Worm (Caenorhabditis elegans) whole organism, L4 larva: ENCODE data around the gene pkc-3.

Experiments
- F10B5.3 ChIP-seq: sonication (generic microtip); optimal IDR thresholded peaks from 2 replicates; lab custom pipeline; 2016; ENCODE audit warnings: mild to moderate bottlenecking, missing genetic modification characterization, missing compliant biosample characterization
- R02D3.7 ChIP-seq: fragments of 150-350 bp; sonication (generic microtip); optimal IDR thresholded peaks from 3 replicates; lab custom pipeline; 2014; ENCODE audit warnings: missing biosample characterization, missing genetic modification characterization
- Y75B8A.6 ChIP-seq: fragments of 200-800 bp; sonication (Bioruptor generic); IDR thresholded peaks from 2 replicates; pipeline ENCODE4 v1.3.6; 2022; ENCODE audit warnings: missing genetic modification reagents, missing genetic modification characterization, missing compliant biosample characterization
- ceh-28 ChIP-seq: fragments of 150-350 bp; optimal IDR thresholded peaks from 2 replicates; lab custom pipeline; 2014; ENCODE audit warnings: missing biosample characterization, missing genetic modification reagents, missing genetic modification characterization
- ceh-32 ChIP-seq: sonication (generic microtip); optimal IDR thresholded peaks from 2 replicates; lab custom pipeline; 2016; ENCODE audit warnings: mild to moderate bottlenecking, missing genetic modification characterization, missing compliant biosample characterization; ENCODE audit not compliant: poor library complexity
- ceh-44 ChIP-seq: fragments of 200-800 bp; sonication (Bioruptor generic); IDR thresholded peaks from 2 replicates; pipeline ENCODE4 v1.3.6; 2022; ENCODE audit warnings: missing genetic modification reagents, missing genetic modification characterization, missing compliant biosample characterization
- ctbp-1 ChIP-seq: fragments of 200-800 bp; sonication (Bioruptor generic); IDR thresholded peaks from 2 replicates; pipeline ENCODE4 v1.3.6; 2022; ENCODE audit warnings: missing genetic modification reagents, missing genetic modification characterization, missing compliant biosample characterization
- daf-16 ChIP-seq, 3 experiments: sonication (generic microtip); optimal IDR thresholded peaks; 2 replicates each; lab custom pipeline; 2016 to 2017; ENCODE audit warnings: missing genetic modification characterization in 3 of 3, missing genetic modification reagents in 3 of 3, mild to moderate bottlenecking in 2 of 3, missing compliant biosample characterization in 2 of 3, missing biosample characterization in 1 of 3, moderate library complexity in 1 of 3
- daf-19 ChIP-seq: fragments of 200-800 bp; sonication (Bioruptor generic); conservative IDR thresholded peaks from 2 replicates; pipeline ENCODE4 v1.3.6; 2022; ENCODE audit warnings: missing genetic modification characterization, missing compliant biosample characterization
- duxl-1 ChIP-seq: sonication (generic microtip); optimal IDR thresholded peaks from 2 replicates; lab custom pipeline; 2016; ENCODE audit warnings: mild to moderate bottlenecking, missing genetic modification characterization, moderate library complexity, missing compliant biosample characterization; ENCODE audit not compliant: poor library complexity
- dve-1 ChIP-seq: sonication (generic microtip); optimal IDR thresholded peaks from 2 replicates; lab custom pipeline; 2017; ENCODE audit warnings: antibody characterized with exemption, mild to moderate bottlenecking, missing genetic modification characterization, missing compliant biosample characterization; ENCODE audit not compliant: insufficient read depth
- egl-27 ChIP-seq: sonication (generic microtip); optimal IDR thresholded peaks from 3 replicates; lab custom pipeline; 2017; ENCODE audit warnings: missing biosample characterization, missing genetic modification reagents, missing genetic modification characterization
- egl-43 ChIP-seq: fragments of 200-800 bp; sonication (Bioruptor generic); IDR thresholded peaks from 2 replicates; pipeline ENCODE4 v1.3.6; 2022; ENCODE audit warnings: missing genetic modification reagents, missing genetic modification characterization, missing compliant biosample characterization
- gei-8 ChIP-seq: fragments of 200-800 bp; sonication (Bioruptor generic); optimal IDR thresholded peaks from 2 replicates; lab custom pipeline; 2018; ENCODE audit warnings: mild to moderate bottlenecking, missing genetic modification characterization, missing compliant biosample characterization
- hlh-11 ChIP-seq: fragments of 200-800 bp; sonication (Bioruptor generic); optimal IDR thresholded peaks from 2 replicates; lab custom pipeline; 2018; ENCODE audit warnings: mild to moderate bottlenecking, missing genetic modification characterization, missing compliant biosample characterization
- lim-7 ChIP-seq: fragments of 200-800 bp; sonication (Bioruptor generic); IDR thresholded peaks from 2 replicates; pipeline ENCODE4 v1.3.6; 2022; ENCODE audit warnings: missing genetic modification characterization, missing compliant biosample characterization
- lin-15B ChIP-seq: fragments of 150-350 bp; sonication (generic microtip); optimal IDR thresholded peaks from 3 replicates; lab custom pipeline; 2014; ENCODE audit warnings: missing biosample characterization, missing genetic modification characterization
- nhr-102 ChIP-seq: sonication (generic microtip); optimal IDR thresholded peaks from 2 replicates; lab custom pipeline; 2016; ENCODE audit warnings: mild to moderate bottlenecking, missing genetic modification characterization, moderate library complexity, missing compliant biosample characterization
- nhr-25 ChIP-seq: sonication (generic microtip); optimal IDR thresholded peaks from 2 replicates; lab custom pipeline; 2017; ENCODE audit warnings: missing genetic modification characterization, mild to moderate bottlenecking, missing compliant biosample characterization, antibody characterized with exemption, moderate library complexity, borderline replicate concordance; ENCODE audit not compliant: insufficient read depth
- nhr-76 ChIP-seq: fragments of 150-350 bp; optimal IDR thresholded peaks from 2 replicates; lab custom pipeline; 2014; ENCODE audit warnings: missing biosample characterization, missing genetic modification characterization
- php-3 ChIP-seq: fragments of 200-800 bp; sonication (Bioruptor generic); IDR thresholded peaks from 2 replicates; pipeline ENCODE4 v1.3.6; 2022; ENCODE audit warnings: missing genetic modification reagents, missing genetic modification characterization, missing compliant biosample characterization
- pqm-1 ChIP-seq: sonication (generic microtip); optimal IDR thresholded peaks from 2 replicates; lab custom pipeline; 2017; ENCODE audit warnings: missing biosample characterization, missing genetic modification characterization
- rbr-2 ChIP-seq: sonication (generic microtip); optimal IDR thresholded peaks from 2 replicates; lab custom pipeline; 2016; ENCODE audit warnings: missing genotype, missing genetic modification characterization, missing compliant biosample characterization
- snpc-4 ChIP-seq: fragments of 150-350 bp; optimal IDR thresholded peaks from 2 replicates; lab custom pipeline; 2014; ENCODE audit warnings: missing biosample characterization, missing genetic modification characterization
- unc-62 ChIP-seq, 3 experiments: fragments of 150-350 bp in 1 of 3; sonication (generic microtip); optimal IDR thresholded peaks in 2 of 3; peaks in 1 of 3; 1 replicate in 1 of 3; 2 replicates in 2 of 3; lab custom pipeline; 2014 to 2017; ENCODE audit warnings: missing biosample characterization in 3 of 3, missing genetic modification characterization in 3 of 3, missing genetic modification reagents in 3 of 3, missing genotype in 1 of 3
- vab-7 ChIP-seq: fragments of 200-800 bp; sonication (Bioruptor generic); IDR thresholded peaks from 2 replicates; pipeline ENCODE4 v1.3.6; 2022; ENCODE audit warnings: missing genetic modification reagents, missing genetic modification characterization, missing compliant biosample characterization
- zip-11 ChIP-seq: fragments of 200-800 bp; sonication (Bioruptor generic); IDR thresholded peaks from 2 replicates; pipeline ENCODE4 v1.3.6; 2022; ENCODE audit warnings: missing genetic modification characterization, missing compliant biosample characterization

pkc-3 gene

DNA sequence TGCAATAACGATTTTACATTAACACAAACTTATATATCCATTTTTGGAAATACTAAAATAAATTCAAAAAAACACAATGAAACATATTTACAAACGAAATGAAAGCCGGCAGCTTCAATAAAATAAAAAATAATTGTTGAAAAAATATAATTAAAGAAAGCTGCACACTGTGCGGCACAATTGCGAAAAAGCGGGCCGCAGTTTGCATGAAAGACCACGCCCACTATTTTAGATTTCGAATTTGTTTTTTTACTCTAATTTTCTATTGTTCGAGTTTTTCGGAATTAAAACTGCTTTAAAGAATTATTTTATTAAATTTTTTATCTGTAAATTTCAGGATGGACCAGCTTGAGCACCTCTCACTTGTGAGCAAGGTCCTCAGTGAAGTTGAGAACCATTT is 19.4 kb downstream of the pkc-3 start, which contains the start of gene mog-5 (continued):
- TF ChIP-seq R02D3.7 (tag; lab: Kevin White, UChicago) = no peak
- TF ChIP-seq php-3 (GFP tag; lab: Robert Waterston, UW) = no peak
- TF ChIP-seq, all 104 proteins: peak for 5

DNA sequence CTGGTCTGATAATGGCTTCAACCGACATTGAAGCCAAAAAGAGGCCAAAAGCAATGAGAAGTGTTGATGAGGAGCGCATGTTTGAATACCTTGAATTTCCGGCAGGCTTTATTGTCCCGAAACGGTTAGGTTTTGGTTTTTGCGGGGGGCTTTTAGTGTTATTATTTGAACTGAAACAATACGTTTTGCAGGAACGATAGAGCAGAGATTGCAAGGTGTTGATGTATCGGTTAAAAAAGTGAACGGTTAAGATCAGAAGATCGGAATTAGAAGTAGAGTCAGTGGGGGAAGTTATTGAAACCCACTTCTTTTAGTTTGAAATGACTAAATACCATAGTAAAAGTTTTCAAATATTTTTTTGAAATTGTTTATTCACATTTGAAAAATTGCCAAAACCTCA is 27.7 kb downstream of the pkc-3 start, which contains the start of gene clec-141:
clec-141 (minus strand) TSS at position 101 of the 400 bp plus-strand sequence.
- TF ChIP-seq F10B5.3 (tag; lab: Kevin White, UChicago) (no peak), egl-27 (tag; lab: Kevin White, UChicago) (no peak), egl-43 (GFP tag; lab: Robert Waterston, UW) (no peak), ceh-44 (no peak), snpc-4 (tag; lab: Kevin White, UChicago) (no peak), gei-8 (GFP tag; lab: Kevin White, UChicago) (no peak), nhr-76 (tag; lab: Kevin White, UChicago) (no peak), nhr-102 (no peak), duxl-1 (no peak)

DNA sequence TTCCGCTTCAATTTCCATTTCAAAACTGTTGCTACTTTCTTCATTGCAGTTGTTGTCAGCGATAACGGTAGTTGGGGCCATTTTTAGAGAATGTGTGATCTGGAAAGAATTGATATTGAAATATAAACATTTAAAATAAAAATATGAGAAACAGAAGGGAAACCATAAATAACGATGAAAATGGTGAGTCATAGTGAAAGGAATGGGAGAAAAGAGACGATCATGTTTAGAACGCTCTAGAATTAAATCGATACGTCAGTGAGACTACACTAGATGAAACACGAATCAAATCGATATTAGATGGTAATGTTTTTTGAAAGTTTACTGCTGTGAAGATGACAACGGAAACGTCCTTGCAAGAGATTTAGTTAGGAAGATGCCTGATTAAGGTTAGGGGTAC is 29.1 kb downstream of the pkc-3 start, which contains the start of the genes EEED8.12 and EEED8.4:
EEED8.12 (minus strand) TSS at position 101 of the 400 bp plus-strand sequence.
EEED8.4 (plus strand) TSS at position 396 of the 400 bp plus-strand sequence.
- no peak for TF ChIP-seq unc-62 (GFP tag; optimal IDR thresholded peaks at IDR 0.05 in 1 of 2; lab: Kevin White, UChicago)
- no peak for TF ChIP-seq unc-62 (tag; optimal IDR thresholded peaks at IDR 0.05; lab: Kevin White, UChicago)
- TF ChIP-seq dve-1 = no peak
- TF ChIP-seq daf-19 = no peak
- no peak for TF ChIP-seq lin-15B (tag; lab: Kevin White, UChicago)
- TF ChIP-seq ceh-32 = no peak
- TF ChIP-seq, all 104 proteins: peak for 0

DNA sequence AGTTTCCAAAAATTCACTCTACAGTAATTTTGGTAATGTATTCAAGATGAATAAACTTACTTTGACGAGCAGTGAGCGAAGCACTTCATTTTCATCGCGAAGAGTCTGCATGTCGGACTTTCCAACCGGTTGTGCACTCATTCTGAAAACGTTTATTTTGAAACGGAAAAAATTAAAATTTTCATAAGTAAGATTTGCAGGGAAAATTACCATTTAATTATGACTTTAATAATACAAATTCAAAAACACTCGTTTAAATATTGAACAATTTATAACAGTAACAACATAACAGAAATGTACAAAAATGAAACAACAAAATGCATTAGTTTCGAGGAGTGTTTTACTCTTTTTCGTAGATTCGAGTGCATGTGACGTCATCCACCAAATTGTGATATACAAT is 32.6 kb downstream of the pkc-3 start, which contains the start of the genes EEED8.13 and EEED8.18:
EEED8.13 (minus strand) TSS at position 101 of the 400 bp plus-strand sequence.
EEED8.18 (minus strand) TSS at position 144 of the 400 bp plus-strand sequence.
- TF ChIP-seq lim-7 = no peak
- no peak for TF ChIP-seq pqm-1 (tag; lab: Kevin White, UChicago)
- no peak for TF ChIP-seq vab-7

DNA sequence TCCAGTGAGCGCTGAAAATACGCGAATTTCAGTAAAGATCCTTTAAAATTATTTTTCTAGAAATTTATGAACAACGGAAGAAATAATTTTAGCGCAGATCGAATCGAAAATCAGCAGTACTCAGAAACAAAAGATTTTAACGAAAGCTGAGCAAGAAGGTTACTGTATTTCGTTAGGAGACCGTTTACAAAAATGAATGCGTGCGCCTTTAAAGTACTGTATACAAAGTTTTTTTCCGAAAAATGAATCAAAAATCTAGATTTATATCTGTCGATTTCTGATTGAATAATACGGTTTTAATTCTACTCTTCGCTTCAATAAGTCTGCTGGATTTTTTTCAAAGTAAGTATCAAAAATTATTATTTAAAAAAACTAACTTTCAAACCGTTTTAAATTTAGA is 34.2 kb downstream of the pkc-3 start, which contains the start of the genes EEED8.14 and EEED8.3:
EEED8.14 (minus strand) TSS at position 13 of the 400 bp plus-strand sequence.
EEED8.3 (plus strand) TSS at position 237 of the 400 bp plus-strand sequence.
- TF ChIP-seq egl-43 (GFP tag; lab: Robert Waterston, UW) (no peak), hlh-11 (no peak), Y75B8A.6 (GFP tag; lab: Robert Waterston, UW) (no peak), rbr-2 (no peak), zip-11 (GFP tag; lab: Robert Waterston, UW) (no peak), ceh-28 (tag; lab: Kevin White, UChicago) (no peak), nhr-25 (tag; lab: Kevin White, UChicago) (no peak)

DNA sequence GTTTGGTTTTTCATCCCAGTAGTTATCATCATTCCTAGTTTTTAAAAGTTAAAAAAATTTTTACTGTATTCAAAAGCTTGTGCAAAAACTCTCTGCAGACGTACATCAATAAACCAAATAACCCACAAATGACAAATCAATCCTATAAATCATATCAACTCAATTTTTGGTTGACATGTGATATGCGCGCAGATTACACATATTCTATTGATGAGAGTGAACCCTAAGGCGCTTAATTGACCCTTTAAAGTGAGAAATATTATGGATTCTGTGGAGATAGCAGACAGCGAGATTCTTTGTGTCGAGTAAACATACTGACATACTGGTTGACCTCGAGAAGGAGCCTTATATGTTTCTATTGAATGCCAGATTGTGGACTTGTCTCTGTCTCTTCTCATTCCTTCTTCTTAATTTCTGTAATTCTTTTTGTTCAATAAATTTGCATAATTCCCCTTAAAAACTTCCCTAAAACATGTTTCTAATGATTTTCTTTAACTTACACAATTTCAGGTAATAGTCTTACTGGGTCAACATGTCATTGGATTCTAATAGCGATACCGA is 36.5 kb downstream of the pkc-3 start, which contains the start of gene EEED8.2:
EEED8.2 (plus strand) TSS at position 511 of the 561 bp plus-strand sequence.
- TF ChIP-seq daf-16 (GFP tag; optimal IDR thresholded peaks at IDR 0.05; lab: Kevin White, UChicago) (no peak), daf-16 (tag; optimal IDR thresholded peaks at IDR 0.05; lab: Kevin White, UChicago) (no peak), ctbp-1 (GFP tag; lab: Robert Waterston, UW) (no peak), unc-62 (GFP tag; optimal IDR thresholded peaks at IDR 0.05 in 1 of 2; lab: Kevin White, UChicago) (peak in 1 of 2 experiments; percentile 90), unc-62 (tag; optimal IDR thresholded peaks at IDR 0.05; lab: Kevin White, UChicago) (no peak)
- TF ChIP-seq, all 104 proteins: peak for 1
